Fruit fly (Drosophila melanogaster) whole organism, embryonic: ENCODE results near the gene PIG-B.

Experiments
- Aef1 ChIP-seq: fragments of 200-800 bp; sonication (Bioruptor generic); IDR thresholded peaks from 3 replicates; pipeline ENCODE4 v1.3.6; 2022; ENCODE audit warnings: missing biosample characterization, missing genetic modification characterization
- Atf-2 ChIP-seq: fragments of 200-800 bp; sonication (Bioruptor generic); optimal IDR thresholded peaks from 2 replicates; lab custom pipeline; 2016; ENCODE audit warnings: missing biosample characterization, missing genetic modification characterization
- CG10267 ChIP-seq: fragments of 200-800 bp; sonication (Bioruptor generic); optimal IDR thresholded peaks from 2 replicates; lab custom pipeline; 2018; ENCODE audit warnings: missing biosample characterization, mild to moderate bottlenecking, missing genetic modification characterization, moderate library complexity
- CG10274 ChIP-seq: fragments of 200-800 bp; sonication (Bioruptor generic); optimal IDR thresholded peaks from 3 replicates; lab custom pipeline; 2017; ENCODE audit warnings: missing biosample characterization, mild to moderate bottlenecking, missing genetic modification characterization
- CG10565 ChIP-seq: fragments of 200-800 bp; sonication (Bioruptor generic); optimal IDR thresholded peaks from 3 replicates; lab custom pipeline; 2016; ENCODE audit warnings: missing biosample characterization, mild to moderate bottlenecking, missing genetic modification characterization
- CG14965 ChIP-seq: fragments of 200-800 bp; sonication (Bioruptor generic); optimal IDR thresholded peaks from 2 replicates; lab custom pipeline; 2016; ENCODE audit warnings: missing biosample characterization, missing genetic modification characterization, borderline replicate concordance
- CG15514 ChIP-seq: fragments of 200-800 bp; sonication (Bioruptor generic); optimal IDR thresholded peaks from 3 replicates; lab custom pipeline; 2017; ENCODE audit warnings: missing biosample characterization, missing genetic modification characterization, mild to moderate bottlenecking, moderate library complexity, missing genetic modification reagents
- CG30403 ChIP-seq: fragments of 200-800 bp; sonication (Bioruptor generic); optimal IDR thresholded peaks from 3 replicates; lab custom pipeline; 2016; ENCODE audit warnings: missing biosample characterization, missing genetic modification characterization
- CG4707 ChIP-seq: fragments of 200-800 bp; sonication (Bioruptor generic); optimal IDR thresholded peaks from 2 replicates; lab custom pipeline; 2018; ENCODE audit warnings: missing biosample characterization, mild to moderate bottlenecking, missing genetic modification characterization, moderate library complexity
- CG4820 ChIP-seq: fragments of 200-800 bp; sonication (Bioruptor generic); optimal IDR thresholded peaks from 3 replicates; lab custom pipeline; 2016; ENCODE audit warnings: missing biosample characterization, missing genetic modification characterization
- CG5245 ChIP-seq: fragments of 200-800 bp; sonication (Bioruptor generic); optimal IDR thresholded peaks from 3 replicates; lab custom pipeline; 2016; ENCODE audit warnings: missing biosample characterization, missing genetic modification characterization
- CG6689 ChIP-seq: fragments of 200-800 bp; sonication (Bioruptor generic); IDR thresholded peaks from 2 replicates; pipeline ENCODE4 v1.3.6; 2022; ENCODE audit warnings: missing biosample characterization, missing genetic modification characterization
- CG8359 ChIP-seq: fragments of 200-800 bp; sonication (Bioruptor generic); optimal IDR thresholded peaks from 2 replicates; lab custom pipeline; 2017; ENCODE audit warnings: missing biosample characterization, mild to moderate bottlenecking, missing genetic modification characterization, borderline replicate concordance
- CG8388 ChIP-seq: fragments of 200-800 bp; sonication (Bioruptor generic); optimal IDR thresholded peaks from 2 replicates; lab custom pipeline; 2019; ENCODE audit warnings: missing biosample characterization, mild to moderate bottlenecking, missing genetic modification characterization, moderate library complexity
- CG8924 ChIP-seq: fragments of 200-800 bp; optimal IDR thresholded peaks from 3 replicates; lab custom pipeline; 2019; ENCODE audit warnings: missing biosample characterization, mild to moderate bottlenecking, missing genetic modification characterization, moderate library complexity
- Doc3 ChIP-seq: fragments of 200-800 bp; sonication (Bioruptor generic); IDR thresholded peaks from 3 replicates; pipeline ENCODE4 v1.3.6; 2022; ENCODE audit warnings: missing biosample characterization, missing genetic modification characterization; ENCODE audit not compliant: partially characterized antibody
- Dref ChIP-seq: fragments of 200-800 bp; sonication (Bioruptor generic); IDR thresholded peaks from 2 replicates; pipeline ENCODE4 v1.3.6; 2022; ENCODE audit warnings: missing biosample characterization, missing genetic modification characterization
- Fer1 ChIP-seq: fragments of 200-800 bp; sonication (Bioruptor generic); optimal IDR thresholded peaks from 2 replicates; lab custom pipeline; 2017; ENCODE audit warnings: missing biosample characterization, mild to moderate bottlenecking, missing genetic modification characterization
- Gug ChIP-seq: fragments of 200-800 bp; sonication (Bioruptor generic); IDR thresholded peaks from 4 replicates; pipeline ENCODE4 v1.3.6; 2022; ENCODE audit warnings: missing biosample characterization, missing genetic modification characterization
- H15 ChIP-seq: fragments of 200-800 bp; sonication (Bioruptor generic); IDR thresholded peaks from 3 replicates; pipeline ENCODE4 v1.3.6; 2022; ENCODE audit warnings: missing biosample characterization, missing genetic modification characterization
- H2.0 ChIP-seq: fragments of 200-800 bp; sonication (Bioruptor generic); IDR thresholded peaks from 2 replicates; pipeline ENCODE4 v1.3.6; 2022; ENCODE audit warnings: missing biosample characterization, missing genetic modification characterization
- HLH54F ChIP-seq: fragments of 200-800 bp; sonication (Bioruptor generic); optimal IDR thresholded peaks from 3 replicates; lab custom pipeline; 2016; ENCODE audit warnings: missing biosample characterization, missing genetic modification characterization
- HmgZ ChIP-seq: fragments of 200-800 bp; sonication (Bioruptor generic); optimal IDR thresholded peaks from 2 replicates; lab custom pipeline; 2018; ENCODE audit warnings: missing biosample characterization, mild to moderate bottlenecking, missing genetic modification characterization
- Nf-YC ChIP-seq: fragments of 200-800 bp; optimal IDR thresholded peaks from 3 replicates; lab custom pipeline; 2019; ENCODE audit warnings: missing biosample characterization, mild to moderate bottlenecking, missing genetic modification characterization, moderate library complexity
- Poxn ChIP-seq: fragments of 200-800 bp; sonication (Bioruptor generic); IDR thresholded peaks from 2 replicates; pipeline ENCODE4 v1.3.6; 2022; ENCODE audit warnings: missing biosample characterization, missing genetic modification characterization
- Six4 ChIP-seq: fragments of 200-800 bp; sonication (Bioruptor generic); optimal IDR thresholded peaks from 2 replicates; lab custom pipeline; 2016; ENCODE audit warnings: missing biosample characterization, missing genetic modification characterization
- Sox100B ChIP-seq: fragments of 200-800 bp; sonication (Bioruptor generic); optimal IDR thresholded peaks from 3 replicates; lab custom pipeline; 2018; ENCODE audit warnings: missing biosample characterization, mild to moderate bottlenecking, missing genetic modification characterization
- Usf ChIP-seq: fragments of 200-800 bp; sonication (Bioruptor generic); optimal IDR thresholded peaks from 2 replicates; lab custom pipeline; 2017; ENCODE audit warnings: missing genotype, missing biosample characterization, missing genetic modification characterization
- amos ChIP-seq: fragments of 200-800 bp; sonication (Bioruptor generic); IDR thresholded peaks from 2 replicates; pipeline ENCODE4 v1.3.6; 2022; ENCODE audit warnings: missing biosample characterization, missing genetic modification characterization; ENCODE audit not compliant: partially characterized antibody
- bab2 ChIP-seq: fragments of 200-800 bp; sonication (Bioruptor generic); optimal IDR thresholded peaks from 2 replicates; lab custom pipeline; 2016; ENCODE audit warnings: missing biosample characterization, missing genetic modification characterization
- caup ChIP-seq: fragments of 200-800 bp; sonication (Bioruptor generic); optimal IDR thresholded peaks from 3 replicates; lab custom pipeline; 2017; ENCODE audit warnings: missing biosample characterization, mild to moderate bottlenecking, missing genetic modification characterization, moderate library complexity; ENCODE audit not compliant: severe bottlenecking
- chm ChIP-seq: fragments of 200-800 bp; sonication (Bioruptor generic); IDR thresholded peaks from 2 replicates; pipeline ENCODE4 v1.3.6; 2022; ENCODE audit warnings: missing biosample characterization, missing genetic modification characterization
- dan ChIP-seq: fragments of 200-800 bp; sonication (Bioruptor generic); IDR thresholded peaks from 2 replicates; pipeline ENCODE4 v1.3.6; 2022; ENCODE audit warnings: missing biosample characterization, missing genetic modification characterization
- dati ChIP-seq: fragments of 200-800 bp; sonication (Bioruptor generic); IDR thresholded peaks from 2 replicates; pipeline ENCODE4 v1.3.6; 2022; ENCODE audit warnings: missing biosample characterization, missing genetic modification characterization
- dmrt11E ChIP-seq: fragments of 200-800 bp; sonication (Bioruptor generic); optimal IDR thresholded peaks from 3 replicates; lab custom pipeline; 2018; ENCODE audit warnings: missing biosample characterization, mild to moderate bottlenecking, missing genetic modification characterization, moderate library complexity
- en ChIP-seq: fragments of 200-800 bp; sonication (Bioruptor generic); optimal IDR thresholded peaks from 2 replicates; lab custom pipeline; 2016; ENCODE audit warnings: missing biosample characterization, missing genetic modification characterization
- gce ChIP-seq: fragments of 200-800 bp; sonication (Bioruptor generic); IDR thresholded peaks from 3 replicates; pipeline ENCODE4 v1.3.6; 2022; ENCODE audit warnings: missing biosample characterization, missing genetic modification characterization
- hb ChIP-seq: fragments of 200-800 bp; sonication (Bioruptor generic); IDR thresholded peaks from 3 replicates; pipeline ENCODE4 v1.3.6; 2022; ENCODE audit warnings: missing biosample characterization, missing genetic modification characterization; ENCODE audit not compliant: partially characterized antibody
- klu ChIP-seq: fragments of 200-800 bp; sonication (Bioruptor generic); IDR thresholded peaks from 2 replicates; pipeline ENCODE4 v1.3.6; 2022; ENCODE audit warnings: missing biosample characterization, missing genetic modification characterization
- kni ChIP-seq: fragments of 200-800 bp; sonication (Bioruptor generic); optimal IDR thresholded peaks from 3 replicates; lab custom pipeline; 2017; ENCODE audit warnings: mild to moderate bottlenecking, missing biosample characterization, missing genetic modification reagents, missing genetic modification characterization
- lmd ChIP-seq: fragments of 200-800 bp; sonication (Bioruptor generic); IDR thresholded peaks from 2 replicates; pipeline ENCODE4 v1.3.6; 2022; ENCODE audit warnings: missing biosample characterization, missing genetic modification characterization
- odd ChIP-seq: fragments of 200-800 bp; sonication (Bioruptor generic); optimal IDR thresholded peaks from 2 replicates; lab custom pipeline; 2017; ENCODE audit warnings: missing biosample characterization, mild to moderate bottlenecking, missing genetic modification characterization
- org-1 ChIP-seq: fragments of 200-800 bp; sonication (Bioruptor generic); optimal IDR thresholded peaks from 2 replicates; lab custom pipeline; 2017; ENCODE audit warnings: missing biosample characterization, missing genetic modification characterization
- pros ChIP-seq: fragments of 200-800 bp; sonication (Bioruptor generic); optimal IDR thresholded peaks from 3 replicates; lab custom pipeline; 2019; ENCODE audit warnings: missing biosample characterization, mild to moderate bottlenecking, missing genetic modification characterization, moderate library complexity
- ranshi ChIP-seq: fragments of 200-800 bp; sonication (Bioruptor generic); IDR thresholded peaks from 2 replicates; pipeline ENCODE4 v1.3.6; 2022; ENCODE audit warnings: missing biosample characterization, missing genetic modification characterization
- sd ChIP-seq: fragments of 200-800 bp; sonication (Bioruptor generic); optimal IDR thresholded peaks from 3 replicates; lab custom pipeline; 2018; ENCODE audit warnings: missing biosample characterization, mild to moderate bottlenecking, missing genetic modification characterization, moderate library complexity
- stc ChIP-seq: fragments of 200-800 bp; sonication (Bioruptor generic); IDR thresholded peaks from 2 replicates; pipeline ENCODE4 v1.3.6; 2022; ENCODE audit warnings: missing biosample characterization, missing genetic modification characterization
- wdn ChIP-seq: fragments of 200-800 bp; sonication (Bioruptor generic); IDR thresholded peaks from 2 replicates; pipeline ENCODE4 v1.3.6; 2022; ENCODE audit warnings: missing biosample characterization, missing genetic modification characterization

Gene PIG-B

DNA sequence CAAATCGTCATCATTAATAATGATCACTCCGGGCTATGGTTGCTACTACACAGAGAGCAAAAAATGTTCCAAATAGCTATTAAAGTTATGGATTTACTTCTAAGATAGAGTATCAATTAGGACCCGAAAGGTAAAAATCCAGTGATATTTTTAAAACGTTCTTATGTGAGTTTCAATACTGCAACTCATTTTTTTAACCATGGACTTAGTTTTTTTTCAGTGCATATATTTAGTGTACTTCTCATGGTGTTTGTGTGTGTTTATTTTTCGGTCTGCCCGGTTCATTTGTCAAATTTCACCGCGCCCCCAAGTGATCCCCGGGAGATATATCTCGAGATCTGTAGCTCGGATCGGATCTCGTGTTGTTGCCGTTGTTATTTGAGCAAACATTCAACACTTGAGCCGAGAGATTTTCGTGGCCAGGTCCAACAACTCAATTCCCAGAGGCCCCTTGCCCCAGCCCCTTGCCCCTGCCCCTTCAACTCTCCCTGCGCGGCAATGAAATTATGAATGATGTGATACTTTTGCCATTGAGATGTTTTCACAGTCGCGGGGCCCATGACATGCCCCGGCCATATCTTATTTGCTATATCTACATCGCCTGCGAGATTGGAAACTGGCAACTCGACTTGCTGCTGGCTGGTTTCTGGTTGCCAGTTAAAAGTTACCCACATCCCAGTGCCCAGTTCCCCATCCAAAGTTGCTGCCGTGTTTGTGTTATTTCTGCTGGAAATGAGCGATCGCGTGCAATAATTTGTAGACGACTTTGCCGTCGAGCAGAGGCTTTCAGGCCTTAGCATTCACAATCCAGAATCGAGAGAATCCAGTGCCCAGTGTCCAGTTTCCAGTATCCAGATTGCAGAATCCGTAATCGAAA is 51.7 kb downstream of the PIG-B start (continued):
- peak; percentile 15 for TF ChIP-seq caup (GFP tag; lab: Kevin White, UChicago)
- peak; percentile 35 for TF ChIP-seq CG30403 (GFP tag; lab: Kevin White, UChicago)
- TF ChIP-seq Fer1 (GFP tag; lab: Kevin White, UChicago), result no peak
- peak; percentile 48 for TF ChIP-seq CG6689 (GFP tag; lab: Robert Waterston, UW)
- TF ChIP-seq hb (GFP tag; lab: Robert Waterston, UW), result no peak
- peak; percentile 95 for TF ChIP-seq dmrt11E (tag; lab: Kevin White, UChicago)
- no peak for TF ChIP-seq pros
- TF ChIP-seq CG4707 (GFP tag; lab: Kevin White, UChicago), result peak; percentile 51
- peak; percentile 41; the same call in 1 of the 2 replicates for TF ChIP-seq H2.0 (GFP tag; lab: Robert Waterston, UW)
- peak; percentile 80 for TF ChIP-seq CG4820 (GFP tag; lab: Kevin White, UChicago)
- TF ChIP-seq wdn, result no peak
- TF ChIP-seq CG15514, result no peak
- TF ChIP-seq sd, result peak; percentile 4
- TF ChIP-seq stc, result 0 out of 2 replicates have a peak, but pooled peaks have one; percentile 24
- no peak for TF ChIP-seq CG10274
- peak; percentile 43 for TF ChIP-seq CG8359 (GFP tag; lab: Kevin White, UChicago)
- peak; percentile 53; the same call in 1 of the 2 replicates for TF ChIP-seq ranshi (GFP tag; lab: Robert Waterston, UW)
- peak; percentile 71; the same call in 1 of the 2 replicates for TF ChIP-seq chm (GFP tag; lab: Robert Waterston, UW)
- peak; percentile 51 for TF ChIP-seq CG5245
- TF ChIP-seq Aef1 (GFP tag; lab: Robert Waterston, UW), result no peak
- 0 out of 3 replicates have a peak, but pooled peaks have one; percentile 43 for TF ChIP-seq H15 (GFP tag; lab: Robert Waterston, UW)
- TF ChIP-seq Gug (GFP tag; lab: Robert Waterston, UW), result no peak
- TF ChIP-seq dan, result no peak
- TF ChIP-seq kni (GFP tag; lab: Kevin White, UChicago), result peak; percentile 66
- TF ChIP-seq CG8924 (tag; lab: Kevin White, UChicago), result peak; percentile 83
- TF ChIP-seq bab2 (GFP tag; lab: Kevin White, UChicago), result peak; percentile 74
- peak; percentile 28 for TF ChIP-seq en (GFP tag; lab: Kevin White, UChicago)
- TF ChIP-seq HLH54F (GFP tag; lab: Kevin White, UChicago), result peak; percentile 3
- TF ChIP-seq odd (GFP tag; lab: Kevin White, UChicago), result peak; percentile 33
- TF ChIP-seq CG10565, result peak; percentile 39
- peak; percentile 62 for TF ChIP-seq Usf (GFP tag; lab: Kevin White, UChicago)
- TF ChIP-seq Atf-2 (GFP tag; lab: Kevin White, UChicago), result peak; percentile 71
- TF ChIP-seq CG10267 (tag; lab: Kevin White, UChicago), result peak; percentile 83
- TF ChIP-seq HmgZ (tag; lab: Kevin White, UChicago), result no peak
- TF ChIP-seq Doc3 (GFP tag; lab: Robert Waterston, UW), result no peak
- TF ChIP-seq amos (GFP tag; lab: Robert Waterston, UW), result no peak
- TF ChIP-seq Dref (GFP tag; lab: Robert Waterston, UW), result no peak
- TF ChIP-seq Sox100B (GFP tag; lab: Kevin White, UChicago), result peak; percentile 57
- peak; percentile 62 for TF ChIP-seq CG14965
- TF ChIP-seq Six4 (GFP tag; lab: Kevin White, UChicago), result peak; percentile 68
- TF ChIP-seq dati, result no peak
- no peak for TF ChIP-seq Nf-YC (tag; lab: Kevin White, UChicago)
- TF ChIP-seq org-1 (GFP tag; lab: Kevin White, UChicago), result peak; percentile 1
- TF ChIP-seq gce (GFP tag; lab: Robert Waterston, UW), result no peak
- no peak for TF ChIP-seq klu (GFP tag; lab: Robert Waterston, UW)
- TF ChIP-seq Poxn (GFP tag; lab: Robert Waterston, UW), result no peak
- TF ChIP-seq CG8388, result peak; percentile 52
- TF ChIP-seq lmd (GFP tag; lab: Robert Waterston, UW), result peak; percentile 52
